Worm (Caenorhabditis elegans) whole organism, L4/young adult: Measurements from ENCODE around the gene jun-1.

Experiments
- dao-5 ChIP-seq: sonication (generic microtip); optimal IDR thresholded peaks from 2 replicates; lab custom pipeline; 2016; ENCODE audit warnings: missing genotype, missing genetic modification characterization, moderate library complexity, missing compliant biosample characterization
- him-1 ChIP-seq: sonication (generic microtip); optimal IDR thresholded peaks from 2 replicates; lab custom pipeline; 2016; ENCODE audit warnings: missing genotype, missing genetic modification reagents, missing genetic modification characterization, missing compliant biosample characterization

ce11 chrII:9124353-9124752 lies 11.4 kb downstream of the jun-1 start:
- no peak for TF ChIP-seq dao-5 (tag; lab: Kevin White, UChicago)
- TF ChIP-seq him-1 (tag; lab: Kevin White, UChicago), result no peak
